Worm (Caenorhabditis elegans): Measurements from ENCODE around the gene F23F12.12.
"Not testable (repeated sequence)": the region's sequence is repeated elsewhere in the genome, so short reads cannot be mapped to it uniquely, and the experiment has no call there.

ce11 chrIII:6551187-6552058 is 43.5 kb downstream of the F23F12.12 start, which contains the start of gene C09E7.7:
- TF ChIP-seq hmg-4 (GFP tag; optimal IDR thresholded peaks at IDR 0.05) (peak; percentile 39), sea-1 (GFP tag; conservative IDR thresholded peaks at IDR 0.05) (peak; percentile 71), tbx-11 (GFP tag; IDR thresholded peaks at IDR 0.05) (peak; percentile 24; the same call in 1 of the 2 replicates)
- TF ChIP-seq ama-1 (optimal IDR thresholded peaks at IDR 0.05); hnd-1 (tag; optimal IDR thresholded peaks at IDR 0.05); scrt-1 (GFP tag; IDR thresholded peaks at IDR 0.05): not testable (repeated sequence)

All from whole organism, early embryonic.